Fruit fly (Drosophila melanogaster) whole organism, embryonic: Measurements from ENCODE around the gene mus101.

ENCODE experiments used
- Abd-B ChIP-seq: fragments of 200-800 bp; sonication (Bioruptor generic); optimal IDR thresholded peaks from 2 replicates; lab custom pipeline; 2018; ENCODE audit warnings: missing biosample characterization, mild to moderate bottlenecking, missing genetic modification characterization, moderate library complexity
- C15 ChIP-seq: fragments of 200-800 bp; sonication (Bioruptor generic); IDR thresholded peaks from 3 replicates; pipeline ENCODE4 v1.3.6; 2022; ENCODE audit warnings: missing biosample characterization, missing genetic modification characterization
- CG10147 ChIP-seq: fragments of 200-800 bp; sonication (Bioruptor generic); optimal IDR thresholded peaks from 2 replicates; lab custom pipeline; 2019; ENCODE audit warnings: missing biosample characterization, mild to moderate bottlenecking, missing genetic modification characterization, moderate library complexity
- CG12155 ChIP-seq: fragments of 200-800 bp; sonication (Bioruptor generic); optimal IDR thresholded peaks from 3 replicates; lab custom pipeline; 2016; ENCODE audit warnings: missing biosample characterization, missing genetic modification characterization
- CG12236 ChIP-seq: fragments of 200-800 bp; sonication (Bioruptor generic); optimal IDR thresholded peaks from 2 replicates; lab custom pipeline; 2016; ENCODE audit warnings: missing biosample characterization, missing genetic modification characterization
- CG15696 ChIP-seq: fragments of 200-800 bp; sonication (Bioruptor generic); optimal IDR thresholded peaks from 2 replicates; lab custom pipeline; 2019; ENCODE audit warnings: missing biosample characterization, mild to moderate bottlenecking, missing genetic modification characterization, moderate library complexity
- CG16815 ChIP-seq: fragments of 200-800 bp; sonication (Bioruptor generic); optimal IDR thresholded peaks from 3 replicates; lab custom pipeline; 2017; ENCODE audit warnings: missing biosample characterization, mild to moderate bottlenecking, missing genetic modification characterization
- CG1832 ChIP-seq: fragments of 200-800 bp; sonication (Bioruptor generic); optimal IDR thresholded peaks from 2 replicates; lab custom pipeline; 2017; ENCODE audit warnings: missing biosample characterization, mild to moderate bottlenecking, missing genetic modification characterization, inconsistent platforms
- CG2120 ChIP-seq: fragments of 200-800 bp; sonication (Bioruptor generic); optimal IDR thresholded peaks from 3 replicates; lab custom pipeline; 2016; ENCODE audit warnings: missing biosample characterization, missing genetic modification characterization
- CG30020 ChIP-seq: fragments of 200-800 bp; optimal IDR thresholded peaks from 2 replicates; lab custom pipeline; 2019; ENCODE audit warnings: missing biosample characterization, mild to moderate bottlenecking, missing genetic modification characterization, moderate library complexity
- CG31388 ChIP-seq: fragments of 200-800 bp; sonication (Bioruptor generic); optimal IDR thresholded peaks from 2 replicates; lab custom pipeline; 2016; ENCODE audit warnings: missing biosample characterization, missing genetic modification characterization
- CG3281 ChIP-seq: fragments of 200-800 bp; sonication (Bioruptor generic); optimal IDR thresholded peaks from 3 replicates; lab custom pipeline; 2017; ENCODE audit warnings: missing biosample characterization, mild to moderate bottlenecking, missing genetic modification characterization
- CG34224 ChIP-seq: fragments of 200-800 bp; sonication (Bioruptor generic); IDR thresholded peaks from 3 replicates; pipeline ENCODE4 v1.3.6; 2022; ENCODE audit warnings: missing biosample characterization, missing genetic modification characterization; ENCODE audit not compliant: partially characterized antibody
- CG6272 ChIP-seq: fragments of 200-800 bp; sonication (Bioruptor generic); IDR thresholded peaks from 2 replicates; pipeline ENCODE4 v1.3.6; 2022; ENCODE audit warnings: missing biosample characterization, missing genetic modification characterization
- CG6791 ChIP-seq: fragments of 200-800 bp; sonication (Bioruptor generic); IDR thresholded peaks from 3 replicates; pipeline ENCODE4 v1.3.6; 2022; ENCODE audit warnings: missing biosample characterization, missing genetic modification characterization; ENCODE audit not compliant: partially characterized antibody
- CG7963 ChIP-seq: fragments of 200-800 bp; sonication (Bioruptor generic); IDR thresholded peaks from 3 replicates; pipeline ENCODE4 v1.3.6; 2022; ENCODE audit warnings: missing biosample characterization, missing genetic modification characterization; ENCODE audit not compliant: partially characterized antibody
- CG8388 ChIP-seq: fragments of 200-800 bp; sonication (Bioruptor generic); optimal IDR thresholded peaks from 2 replicates; lab custom pipeline; 2019; ENCODE audit warnings: missing biosample characterization, mild to moderate bottlenecking, missing genetic modification characterization, moderate library complexity
- CG9437 ChIP-seq: fragments of 200-800 bp; sonication (Bioruptor generic); optimal IDR thresholded peaks from 2 replicates; lab custom pipeline; 2018; ENCODE audit warnings: missing biosample characterization, mild to moderate bottlenecking, missing genetic modification characterization
- CG9609 ChIP-seq: fragments of 200-800 bp; sonication (Bioruptor generic); optimal IDR thresholded peaks from 3 replicates; lab custom pipeline; 2016; ENCODE audit warnings: missing biosample characterization, missing genetic modification characterization
- CG9932 ChIP-seq: fragments of 200-800 bp; sonication (Bioruptor generic); IDR thresholded peaks from 2 replicates; pipeline ENCODE4 v1.3.6; 2022; ENCODE audit warnings: missing biosample characterization, missing genetic modification characterization
- CHES-1-like ChIP-seq: fragments of 200-800 bp; sonication (Bioruptor generic); optimal IDR thresholded peaks from 2 replicates; lab custom pipeline; 2016; ENCODE audit warnings: missing biosample characterization, missing genetic modification characterization
- D19A ChIP-seq: fragments of 200-800 bp; optimal IDR thresholded peaks from 3 replicates; lab custom pipeline; 2019; ENCODE audit warnings: missing biosample characterization, mild to moderate bottlenecking, missing genetic modification characterization, moderate library complexity
- Dll ChIP-seq: fragments of 200-800 bp; sonication (Bioruptor generic); IDR thresholded peaks from 4 replicates; pipeline ENCODE4 v1.3.6; 2022; ENCODE audit warnings: missing biosample characterization, missing genetic modification characterization; ENCODE audit not compliant: partially characterized antibody
- Doc3 ChIP-seq: fragments of 200-800 bp; sonication (Bioruptor generic); IDR thresholded peaks from 3 replicates; pipeline ENCODE4 v1.3.6; 2022; ENCODE audit warnings: missing biosample characterization, missing genetic modification characterization; ENCODE audit not compliant: partially characterized antibody
- E2f1 ChIP-seq: fragments of 200-800 bp; sonication (Bioruptor generic); IDR thresholded peaks from 2 replicates; pipeline ENCODE4 v1.3.6; 2022; ENCODE audit warnings: missing biosample characterization, missing genetic modification characterization
- Fer1 ChIP-seq: fragments of 200-800 bp; sonication (Bioruptor generic); optimal IDR thresholded peaks from 2 replicates; lab custom pipeline; 2017; ENCODE audit warnings: missing biosample characterization, mild to moderate bottlenecking, missing genetic modification characterization
- H2.0 ChIP-seq: fragments of 200-800 bp; sonication (Bioruptor generic); IDR thresholded peaks from 2 replicates; pipeline ENCODE4 v1.3.6; 2022; ENCODE audit warnings: missing biosample characterization, missing genetic modification characterization
- HLH54F ChIP-seq: fragments of 200-800 bp; sonication (Bioruptor generic); optimal IDR thresholded peaks from 3 replicates; lab custom pipeline; 2016; ENCODE audit warnings: missing biosample characterization, missing genetic modification characterization
- Hsf ChIP-seq: fragments of 200-800 bp; sonication (Bioruptor generic); optimal IDR thresholded peaks from 3 replicates; lab custom pipeline; 2016; ENCODE audit warnings: missing biosample characterization, missing genetic modification characterization
- Kr ChIP-seq: fragments of 200-800 bp; sonication (Bioruptor generic); optimal IDR thresholded peaks from 2 replicates; lab custom pipeline; 2017; ENCODE audit warnings: missing biosample characterization, mild to moderate bottlenecking, missing genetic modification characterization
- Lpt ChIP-seq: fragments of >200 bp; optimal IDR thresholded peaks from 2 replicates; lab custom pipeline; 2018; ENCODE audit warnings: missing biosample characterization, missing genetic modification characterization
- Med ChIP-seq: fragments of 200-800 bp; sonication (Bioruptor generic); peaks from one replicate; lab custom pipeline; 2016; ENCODE audit warnings: missing biosample characterization, missing genetic modification characterization, mild to moderate bottlenecking, inconsistent platforms, moderate library complexity
- Optix ChIP-seq: fragments of 200-800 bp; sonication (Bioruptor generic); IDR thresholded peaks from 3 replicates; pipeline ENCODE4 v1.3.6; 2022; ENCODE audit warnings: missing biosample characterization, missing genetic modification characterization
- PHDP ChIP-seq: fragments of 200-800 bp; sonication (Bioruptor generic); optimal IDR thresholded peaks from 3 replicates; lab custom pipeline; 2018; ENCODE audit warnings: missing biosample characterization, mild to moderate bottlenecking, missing genetic modification characterization, moderate library complexity
- Ssrp ChIP-seq: fragments of 200-800 bp; sonication (Bioruptor generic); optimal IDR thresholded peaks from 2 replicates; lab custom pipeline; 2018; ENCODE audit warnings: missing biosample characterization, mild to moderate bottlenecking, missing genetic modification characterization, moderate library complexity
- Taf1 ChIP-seq: fragments of 200-800 bp; sonication (Bioruptor generic); IDR thresholded peaks from 2 replicates; pipeline ENCODE4 v1.3.6; 2022; ENCODE audit warnings: missing biosample characterization, missing genetic modification characterization
- Usf ChIP-seq: fragments of 200-800 bp; sonication (Bioruptor generic); optimal IDR thresholded peaks from 2 replicates; lab custom pipeline; 2017; ENCODE audit warnings: missing genotype, missing biosample characterization, missing genetic modification characterization
- cg ChIP-seq: fragments of 200-800 bp; sonication (Bioruptor generic); optimal IDR thresholded peaks from 3 replicates; lab custom pipeline; 2019; ENCODE audit warnings: missing biosample characterization, mild to moderate bottlenecking, missing genetic modification characterization, moderate library complexity
- emc ChIP-seq: fragments of 200-800 bp; sonication (Bioruptor generic); optimal IDR thresholded peaks from 2 replicates; lab custom pipeline; 2016; ENCODE audit warnings: missing biosample characterization, missing genetic modification characterization
- grau ChIP-seq: fragments of 200-800 bp; optimal IDR thresholded peaks from 3 replicates; lab custom pipeline; 2019; ENCODE audit warnings: missing biosample characterization, mild to moderate bottlenecking, missing genetic modification characterization, moderate library complexity
- hb ChIP-seq: fragments of 200-800 bp; sonication (Bioruptor generic); IDR thresholded peaks from 3 replicates; pipeline ENCODE4 v1.3.6; 2022; ENCODE audit warnings: missing biosample characterization, missing genetic modification characterization; ENCODE audit not compliant: partially characterized antibody
- nerfin-2 ChIP-seq: fragments of 200-800 bp; sonication (Bioruptor generic); IDR thresholded peaks from 2 replicates; pipeline ENCODE4 v1.3.6; 2022; ENCODE audit warnings: missing biosample characterization, missing genetic modification characterization; ENCODE audit not compliant: partially characterized antibody
- slp2 ChIP-seq: fragments of 200-800 bp; sonication (Bioruptor generic); optimal IDR thresholded peaks from 2 replicates; lab custom pipeline; 2016; ENCODE audit warnings: missing biosample characterization, missing genetic modification characterization
- so ChIP-seq: fragments of 200-800 bp; sonication (Bioruptor generic); IDR thresholded peaks from 3 replicates; pipeline ENCODE4 v1.3.6; 2022; ENCODE audit warnings: missing biosample characterization, missing genetic modification characterization
- tap ChIP-seq: fragments of 200-800 bp; optimal IDR thresholded peaks from 3 replicates; lab custom pipeline; 2019; ENCODE audit warnings: missing biosample characterization, mild to moderate bottlenecking, missing genetic modification characterization, moderate library complexity
- tll ChIP-seq, 2 experiments: fragments of 200-800 bp in 1 of 2; fragments of >200 bp in 1 of 2; sonication (Bioruptor generic) in 1 of 2; optimal IDR thresholded peaks; 2 replicates each; lab custom pipeline; 2017 to 2019; ENCODE audit warnings: missing biosample characterization in 2 of 2, missing genetic modification characterization in 2 of 2, mild to moderate bottlenecking in 1 of 2, moderate library complexity in 1 of 2
- tna ChIP-seq: fragments of 200-800 bp; sonication (Bioruptor generic); IDR thresholded peaks from 2 replicates; pipeline ENCODE4 v1.3.6; 2022; ENCODE audit warnings: missing biosample characterization, missing genetic modification characterization; ENCODE audit not compliant: partially characterized antibody
- ttk ChIP-seq: fragments of 200-800 bp; sonication (Bioruptor generic); IDR thresholded peaks from 2 replicates; pipeline ENCODE4 v2.1.2; 2022; ENCODE audit warnings: missing biosample characterization, missing genetic modification characterization
- twi ChIP-seq: fragments of 200-800 bp; optimal IDR thresholded peaks from 2 replicates; lab custom pipeline; 2019; ENCODE audit warnings: missing biosample characterization, mild to moderate bottlenecking, missing genetic modification characterization, moderate library complexity

mus101 gene

dm6 chrX:13756776-13757312 lies 34.8 kb downstream of the mus101 start, which contains the start of the genes CG32625 and Rtc1 (continued):
- no peak for TF ChIP-seq CG9609 (GFP tag; lab: Kevin White, UChicago)
- peak; percentile 61 for TF ChIP-seq grau (tag; lab: Kevin White, UChicago)
- no peak for TF ChIP-seq slp2 (GFP tag; lab: Kevin White, UChicago)
- no peak for TF ChIP-seq Usf
- TF ChIP-seq CG30020 (tag; lab: Kevin White, UChicago) = peak; percentile 31
- TF ChIP-seq Abd-B = no peak
- TF ChIP-seq tna (GFP tag; lab: Robert Waterston, UW) = 0 out of 2 replicates have a peak, but pooled peaks have one; percentile 57
- peak; percentile 37 for TF ChIP-seq tap (tag; lab: Kevin White, UChicago)
- TF ChIP-seq CG12236 = no peak
- no peak for TF ChIP-seq tll (GFP tag; optimal IDR thresholded peaks at IDR 0.05; lab: Kevin White, UChicago)
- TF ChIP-seq CG16815 (GFP tag; lab: Kevin White, UChicago) = no peak
- no peak for TF ChIP-seq hb (GFP tag; lab: Robert Waterston, UW)
- peak; percentile 47; the same call in 1 of the 3 replicates for TF ChIP-seq CG6791 (GFP tag; lab: Robert Waterston, UW)
- no peak for TF ChIP-seq ttk
- TF ChIP-seq CG6272 = no peak
- peak; percentile 53 for TF ChIP-seq CG10147 (GFP tag; lab: Kevin White, UChicago)
- no peak for TF ChIP-seq HLH54F (GFP tag; lab: Kevin White, UChicago)
- peak; percentile 69 for TF ChIP-seq Med (GFP tag; lab: Kevin White, UChicago)
- TF ChIP-seq CG1832 (GFP tag; lab: Kevin White, UChicago) = no peak
- TF ChIP-seq CG12155 (GFP tag; lab: Kevin White, UChicago) = peak; percentile 20
- no peak for TF ChIP-seq CG7963
- peak; percentile 28 for TF ChIP-seq Hsf (GFP tag; lab: Kevin White, UChicago)
- no peak for TF ChIP-seq CHES-1-like (GFP tag; lab: Kevin White, UChicago)
- no peak for TF ChIP-seq so (GFP tag; lab: Robert Waterston, UW)
- no peak for TF ChIP-seq Kr (GFP tag; lab: Kevin White, UChicago)
- peak; percentile 34; the same call in 1 of the 3 replicates for TF ChIP-seq Doc3 (GFP tag; lab: Robert Waterston, UW)
- TF ChIP-seq Optix (GFP tag; lab: Robert Waterston, UW) = no peak
- TF ChIP-seq CG9932 = peak; percentile 69
- peak; percentile 52; the same call in 1 of the 2 replicates for TF ChIP-seq nerfin-2 (GFP tag; lab: Robert Waterston, UW)
- no peak for TF ChIP-seq emc
- no peak for TF ChIP-seq CG9437 (GFP tag; lab: Kevin White, UChicago)
- peak; percentile 60 for TF ChIP-seq PHDP (tag; lab: Kevin White, UChicago)
- peak; percentile 28 for TF ChIP-seq CG3281 (GFP tag; lab: Kevin White, UChicago)
- peak; percentile 37 for TF ChIP-seq D19A (tag; lab: Kevin White, UChicago)
- TF ChIP-seq H2.0 (GFP tag; lab: Robert Waterston, UW) = no peak
- no peak for TF ChIP-seq Lpt (GFP tag; lab: Kevin White, UChicago)
- peak; percentile 61 for TF ChIP-seq CG15696 (tag; lab: Kevin White, UChicago)
- TF ChIP-seq CG8388 = peak; percentile 36
- TF ChIP-seq cg (GFP tag; lab: Kevin White, UChicago) = no peak
- peak; percentile 20 for TF ChIP-seq Ssrp (tag; lab: Kevin White, UChicago)
- peak; percentile 63; the same call in 2 of the 3 replicates for TF ChIP-seq CG34224 (GFP tag; lab: Robert Waterston, UW)
- no peak for TF ChIP-seq CG31388 (GFP tag; lab: Kevin White, UChicago)
- TF ChIP-seq C15 = no peak
- TF ChIP-seq CG2120 = peak; percentile 42
- no peak for TF ChIP-seq E2f1 (GFP tag; lab: Robert Waterston, UW)
- peak; percentile 36; the same call in 1 of the 2 replicates for TF ChIP-seq Taf1 (GFP tag; lab: Robert Waterston, UW)
- TF ChIP-seq Dll (GFP tag; lab: Robert Waterston, UW) = peak; percentile 76
- no peak for TF ChIP-seq twi (tag; lab: Kevin White, UChicago)
- peak; percentile 47 for TF ChIP-seq Fer1
